Worm (Caenorhabditis elegans) whole organism, mixed stage, embryonic: ENCODE data around the gene fbxa-79.

ENCODE experiments used
- blmp-1 ChIP-seq: fragments of 150-350 bp; optimal IDR thresholded peaks from 2 replicates; lab custom pipeline; 2014; ENCODE audit warnings: missing biosample characterization, missing genetic modification characterization
- mep-1 ChIP-seq: fragments of 150-350 bp; optimal IDR thresholded peaks from 2 replicates; lab custom pipeline; 2017; ENCODE audit warnings: missing biosample characterization, missing genetic modification reagents, missing genetic modification characterization, inconsistent platforms
- nhr-12 ChIP-seq: fragments of 150-350 bp; optimal IDR thresholded peaks from 2 replicates; lab custom pipeline; 2014; ENCODE audit warnings: missing biosample characterization, missing genetic modification characterization
- nhr-237 ChIP-seq: fragments of 150-350 bp; optimal IDR thresholded peaks from 2 replicates; lab custom pipeline; 2014; ENCODE audit warnings: missing biosample characterization, missing genetic modification characterization
- nhr-28 ChIP-seq: fragments of 150-350 bp; optimal IDR thresholded peaks from 2 replicates; lab custom pipeline; 2014; ENCODE audit warnings: missing biosample characterization, missing genetic modification characterization
- nhr-76 ChIP-seq: sonication (generic microtip); optimal IDR thresholded peaks from 2 replicates; lab custom pipeline; 2017; ENCODE audit warnings: missing biosample characterization, missing genetic modification characterization
- pha-4 ChIP-seq: fragments of 150-350 bp; optimal IDR thresholded peaks from 2 replicates; lab custom pipeline; 2018; ENCODE audit warnings: missing biosample characterization, missing genetic modification reagents, missing genetic modification characterization
- sem-2 ChIP-seq: fragments of 200-800 bp; sonication (Bioruptor generic); optimal IDR thresholded peaks from 2 replicates; lab custom pipeline; 2018; ENCODE audit warnings: mild to moderate bottlenecking, missing genetic modification characterization, missing compliant biosample characterization
- snpc-4 ChIP-seq: fragments of 150-350 bp; optimal IDR thresholded peaks from 2 replicates; lab custom pipeline; 2014; ENCODE audit warnings: missing biosample characterization, missing genetic modification characterization
- unc-62 ChIP-seq: fragments of 150-350 bp; optimal IDR thresholded peaks from 2 replicates; lab custom pipeline; 2014; ENCODE audit warnings: missing biosample characterization, missing genetic modification reagents, missing genetic modification characterization
- zip-8 ChIP-seq: fragments of 150-350 bp; optimal IDR thresholded peaks from 2 replicates; lab custom pipeline; 2014; ENCODE audit warnings: missing biosample characterization, missing genetic modification characterization
- ztf-11 ChIP-seq: fragments of 150-350 bp; optimal IDR thresholded peaks from 2 replicates; lab custom pipeline; 2014; ENCODE audit warnings: missing biosample characterization, missing genetic modification characterization

ce11 chrIII:1321561-1321960 is 13.5 kb upstream of the fbxa-79 start, which contains the start of gene fbxa-15:
- TF ChIP-seq pha-4 (tag; lab: Kevin White, UChicago) (no peak), snpc-4 (no peak), unc-62 (no peak), zip-8 (tag; lab: Kevin White, UChicago) (no peak), nhr-237 (tag; lab: Kevin White, UChicago) (no peak), mep-1 (tag; lab: Kevin White, UChicago) (no peak), nhr-12 (tag; lab: Kevin White, UChicago) (no peak), ztf-11 (tag; lab: Kevin White, UChicago) (no peak), nhr-76 (tag; lab: Kevin White, UChicago) (no peak), sem-2 (GFP tag; lab: Kevin White, UChicago) (no peak), nhr-28 (no peak), blmp-1 (no peak)
